Worm (Caenorhabditis elegans) whole organism, L2 larva: ENCODE results near the gene C46H3.2.

Source experiments
- C34F6.9 ChIP-seq: fragments of 150-350 bp; optimal IDR thresholded peaks from 2 replicates; lab custom pipeline; 2014; ENCODE audit warnings: missing biosample characterization, missing genetic modification characterization
- F13H6.1 ChIP-seq: sonication (generic microtip); optimal IDR thresholded peaks from 2 replicates; lab custom pipeline; 2016; ENCODE audit warnings: missing genetic modification characterization, missing compliant biosample characterization
- Y55F3AM.14 ChIP-seq: fragments of 200-800 bp; sonication (Bioruptor generic); optimal IDR thresholded peaks from 2 replicates; lab custom pipeline; 2018; ENCODE audit warnings: mild to moderate bottlenecking, missing genetic modification characterization, missing compliant biosample characterization
- ZK546.5 ChIP-seq: sonication (generic microtip); optimal IDR thresholded peaks from 2 replicates; lab custom pipeline; 2017; ENCODE audit warnings: missing biosample characterization, missing genetic modification characterization
- alr-1 ChIP-seq: fragments of 150-350 bp; optimal IDR thresholded peaks from 2 replicates; lab custom pipeline; 2014; ENCODE audit warnings: missing biosample characterization, missing genetic modification characterization
- aly-2 ChIP-seq: fragments of 150-350 bp; optimal IDR thresholded peaks from 2 replicates; lab custom pipeline; 2014; ENCODE audit warnings: missing biosample characterization, missing genetic modification characterization
- blmp-1 ChIP-seq: sonication (generic microtip); optimal IDR thresholded peaks from 2 replicates; lab custom pipeline; 2017; ENCODE audit warnings: missing genetic modification characterization, mild to moderate bottlenecking, missing compliant biosample characterization, antibody characterized with exemption, moderate library complexity; ENCODE audit not compliant: insufficient read depth
- ceh-16 ChIP-seq: fragments of 150-350 bp; optimal IDR thresholded peaks from 2 replicates; lab custom pipeline; 2014; ENCODE audit warnings: missing biosample characterization, missing genetic modification characterization
- ceh-82 ChIP-seq: fragments of 150-350 bp; optimal IDR thresholded peaks from 2 replicates; lab custom pipeline; 2014; ENCODE audit warnings: missing biosample characterization, missing genetic modification characterization
- crh-2 ChIP-seq: sonication (generic microtip); optimal IDR thresholded peaks from 2 replicates; lab custom pipeline; 2017; ENCODE audit warnings: missing biosample characterization, missing genetic modification characterization
- dmd-4 ChIP-seq: sonication (generic microtip); optimal IDR thresholded peaks from 2 replicates; lab custom pipeline; 2017; ENCODE audit warnings: missing biosample characterization, missing genetic modification characterization
- elt-3 ChIP-seq: sonication (generic microtip); optimal IDR thresholded peaks from 2 replicates; lab custom pipeline; 2017; ENCODE audit warnings: missing biosample characterization, missing genetic modification characterization
- fos-1 ChIP-seq: fragments of 150-350 bp; optimal IDR thresholded peaks from 2 replicates; lab custom pipeline; 2014; ENCODE audit warnings: missing biosample characterization, missing genetic modification characterization
- lin-11 ChIP-seq: fragments of 150-350 bp; sonication (generic microtip); optimal IDR thresholded peaks from 2 replicates; lab custom pipeline; 2014; ENCODE audit warnings: missing biosample characterization, missing genetic modification characterization, inconsistent platforms, mixed read lengths
- lin-13 ChIP-seq: fragments of 150-350 bp; optimal IDR thresholded peaks from 2 replicates; lab custom pipeline; 2014; ENCODE audit warnings: missing biosample characterization, missing genetic modification reagents, missing genetic modification characterization
- lin-39 ChIP-seq: fragments of 150-350 bp; optimal IDR thresholded peaks from 2 replicates; lab custom pipeline; 2014; ENCODE audit warnings: missing biosample characterization, missing genetic modification reagents, missing genetic modification characterization
- lsy-2 ChIP-seq, 2 experiments: fragments of 150-350 bp in 1 of 2; sonication (generic microtip) in 1 of 2; optimal IDR thresholded peaks; 2 replicates each; lab custom pipeline; 2014 to 2017; ENCODE audit warnings: missing biosample characterization in 2 of 2, missing genetic modification characterization in 2 of 2
- mab-5 ChIP-seq: fragments of 150-350 bp; optimal IDR thresholded peaks from 2 replicates; lab custom pipeline; 2014; ENCODE audit warnings: missing biosample characterization, missing genetic modification characterization
- mbf-1 ChIP-seq: sonication (generic microtip); optimal IDR thresholded peaks from 2 replicates; lab custom pipeline; 2017; ENCODE audit warnings: missing biosample characterization, missing genetic modification characterization
- mdl-1 ChIP-seq, 2 experiments: fragments of 150-350 bp in 1 of 2; sonication (generic microtip) in 1 of 2; optimal IDR thresholded peaks; 2 replicates each; lab custom pipeline; 2017; ENCODE audit warnings: missing biosample characterization in 2 of 2, missing genetic modification characterization in 2 of 2
- nhr-10 ChIP-seq: sonication (generic microtip); optimal IDR thresholded peaks from 2 replicates; lab custom pipeline; 2017; ENCODE audit warnings: missing biosample characterization, missing genetic modification characterization
- nhr-12 ChIP-seq: fragments of 150-350 bp; optimal IDR thresholded peaks from 2 replicates; lab custom pipeline; 2014; ENCODE audit warnings: missing biosample characterization, missing genetic modification characterization
- nhr-129 ChIP-seq: fragments of 150-350 bp; optimal IDR thresholded peaks from 2 replicates; lab custom pipeline; 2014; ENCODE audit warnings: missing biosample characterization, missing genetic modification characterization
- nhr-21 ChIP-seq: fragments of 150-350 bp; optimal IDR thresholded peaks from 2 replicates; lab custom pipeline; 2014; ENCODE audit warnings: missing biosample characterization, missing genetic modification characterization
- nhr-23 ChIP-seq: fragments of 150-350 bp; optimal IDR thresholded peaks from 2 replicates; lab custom pipeline; 2014; ENCODE audit warnings: missing biosample characterization, missing genetic modification reagents, missing genetic modification characterization
- nhr-237 ChIP-seq: fragments of 150-350 bp; optimal IDR thresholded peaks from 2 replicates; lab custom pipeline; 2014; ENCODE audit warnings: missing biosample characterization, missing genetic modification characterization
- nhr-25 ChIP-seq: fragments of 150-350 bp; sonication (generic microtip); optimal IDR thresholded peaks from 3 replicates; lab custom pipeline; 2014; ENCODE audit warnings: missing biosample characterization, missing genetic modification characterization
- nhr-6 ChIP-seq: fragments of 150-350 bp; optimal IDR thresholded peaks from 2 replicates; lab custom pipeline; 2014; ENCODE audit warnings: missing biosample characterization, missing genetic modification characterization
- nhr-77 ChIP-seq: fragments of 150-350 bp; optimal IDR thresholded peaks from 2 replicates; lab custom pipeline; 2014; ENCODE audit warnings: missing biosample characterization, missing genetic modification characterization
- peb-1 ChIP-seq: fragments of 150-350 bp; optimal IDR thresholded peaks from 2 replicates; lab custom pipeline; 2014; ENCODE audit warnings: missing biosample characterization, missing genetic modification characterization
- sma-3 ChIP-seq: sonication (generic microtip); optimal IDR thresholded peaks from 2 replicates; lab custom pipeline; 2016; ENCODE audit warnings: missing genetic modification reagents, missing genetic modification characterization, missing compliant biosample characterization
- sma-9 ChIP-seq, 2 experiments: fragments of 150-350 bp in 1 of 2; sonication (generic microtip) in 1 of 2; optimal IDR thresholded peaks; 2 replicates each; lab custom pipeline; 2014 to 2016; ENCODE audit warnings: missing genetic modification characterization in 2 of 2, mild to moderate bottlenecking in 1 of 2, missing biosample characterization in 1 of 2, missing compliant biosample characterization in 1 of 2, missing genetic modification reagents in 1 of 2, moderate library complexity in 1 of 2
- snpc-4 ChIP-seq: fragments of 150-350 bp; optimal IDR thresholded peaks from 2 replicates; lab custom pipeline; 2014; ENCODE audit warnings: missing biosample characterization, missing genetic modification characterization
- unc-39 ChIP-seq: fragments of 150-350 bp; optimal IDR thresholded peaks from 2 replicates; lab custom pipeline; 2014; ENCODE audit warnings: missing biosample characterization, missing genetic modification characterization
- ztf-1 ChIP-seq: fragments of 200-800 bp; sonication (Bioruptor generic); conservative IDR thresholded peaks from 2 replicates; pipeline ENCODE4 v1.3.6; 2022; ENCODE audit warnings: missing genetic modification characterization, missing compliant biosample characterization
- ztf-4 ChIP-seq: fragments of 150-350 bp; optimal IDR thresholded peaks from 2 replicates; lab custom pipeline; 2014; ENCODE audit warnings: missing biosample characterization, missing genetic modification characterization

C46H3.2 gene

ce11 chrX:1216833-1217232 lies 13.7 kb downstream of the C46H3.2 start:
- no peak for TF ChIP-seq nhr-21 (tag; lab: Kevin White, UChicago)
- TF ChIP-seq elt-3 = no peak
- no peak for TF ChIP-seq fos-1
- no peak for TF ChIP-seq mdl-1 (tag; optimal IDR thresholded peaks at IDR 0.05; lab: Kevin White, UChicago)
- no peak for TF ChIP-seq nhr-237
- no peak for TF ChIP-seq ztf-4 (tag; lab: Kevin White, UChicago)
- TF ChIP-seq ceh-82 (tag; lab: Kevin White, UChicago) = no peak
- no peak for TF ChIP-seq crh-2 (tag; lab: Kevin White, UChicago)
- TF ChIP-seq dmd-4 (tag; lab: Kevin White, UChicago) = no peak
- TF ChIP-seq Y55F3AM.14 (GFP tag; lab: Kevin White, UChicago) = no peak
- TF ChIP-seq aly-2 (tag; lab: Kevin White, UChicago) = no peak
- TF ChIP-seq ceh-16 (tag; lab: Kevin White, UChicago) = no peak

DNA sequence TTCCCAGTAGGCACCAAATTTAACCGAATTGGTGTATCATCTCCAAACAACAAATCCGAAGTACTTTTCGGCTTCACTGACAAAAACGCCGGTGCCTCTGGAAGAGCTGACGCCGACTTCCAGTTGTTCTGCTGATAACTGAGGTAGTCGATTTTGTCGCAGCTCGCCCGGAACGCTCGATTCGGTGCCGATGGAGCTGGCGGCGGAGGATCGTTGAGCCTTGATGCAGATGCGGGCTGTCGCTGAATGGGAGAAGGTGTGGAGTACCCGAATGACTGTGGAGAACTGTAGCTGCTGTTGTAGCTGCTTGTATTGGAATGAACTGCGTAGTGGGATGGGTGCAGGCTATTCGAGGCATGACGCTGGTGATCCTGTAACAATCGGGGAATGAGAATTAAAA lies 17.4 kb downstream of the C46H3.2 start:
- TF ChIP-seq snpc-4 (no peak), lin-11 (tag; lab: Kevin White, UChicago) (no peak), peb-1 (tag; lab: Kevin White, UChicago) (no peak), unc-39 (no peak), F13H6.1 (tag; lab: Kevin White, UChicago) (no peak), fos-1 (no peak), sma-3 (GFP tag; lab: Kevin White, UChicago) (no peak), ceh-82 (tag; lab: Kevin White, UChicago) (no peak), nhr-6 (no peak), dmd-4 (tag; lab: Kevin White, UChicago) (no peak), ceh-16 (tag; lab: Kevin White, UChicago) (no peak), mbf-1 (no peak), ztf-4 (tag; lab: Kevin White, UChicago) (no peak), mdl-1 (tag; optimal IDR thresholded peaks at IDR 0.05; lab: Kevin White, UChicago) (no peak)

DNA sequence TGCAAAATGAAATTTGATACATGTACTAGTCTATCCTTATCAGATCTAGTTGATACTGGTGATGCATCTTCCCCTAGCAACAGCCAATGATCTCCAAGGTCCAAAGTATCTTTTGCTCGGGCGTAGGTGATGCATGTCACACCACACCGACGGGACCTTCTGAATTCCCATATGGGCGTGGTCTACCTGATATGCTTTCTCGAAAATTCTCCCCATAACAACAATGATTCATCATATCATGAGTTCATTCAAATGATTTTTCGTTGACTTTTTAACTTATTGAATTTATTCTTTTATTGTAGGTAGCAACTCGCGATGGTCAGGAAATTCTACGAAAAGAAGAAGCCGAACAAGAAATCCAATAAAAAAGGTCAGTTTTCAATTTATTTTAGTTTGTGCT lies 21.5 kb downstream of the C46H3.2 start, which contains the start of gene C46H3.1:
TSS of gene C46H3.1 (plus strand) at position 301 of the 400 bp plus-strand sequence.
- TF ChIP-seq mab-5 = no peak
- TF ChIP-seq nhr-23 = no peak
- TF ChIP-seq elt-3 = no peak
- no peak for TF ChIP-seq nhr-12 (tag; lab: Kevin White, UChicago)
- TF ChIP-seq ZK546.5 = no peak
- TF ChIP-seq nhr-10 (tag; lab: Kevin White, UChicago) = no peak
- TF ChIP-seq crh-2 (tag; lab: Kevin White, UChicago) = no peak
- TF ChIP-seq nhr-25 (tag; lab: Kevin White, UChicago) = no peak
- TF ChIP-seq ztf-4 (tag; lab: Kevin White, UChicago) = no peak
- no peak for TF ChIP-seq fos-1
- no peak for TF ChIP-seq nhr-129 (tag; lab: Kevin White, UChicago)
- TF ChIP-seq C34F6.9 (tag; lab: Kevin White, UChicago) = no peak
- TF ChIP-seq lin-11 (tag; lab: Kevin White, UChicago) = no peak
- TF ChIP-seq lin-13 (GFP tag; lab: Kevin White, UChicago) = no peak
- TF ChIP-seq lsy-2 (tag; optimal IDR thresholded peaks at IDR 0.05; lab: Kevin White, UChicago) = no peak

DNA sequence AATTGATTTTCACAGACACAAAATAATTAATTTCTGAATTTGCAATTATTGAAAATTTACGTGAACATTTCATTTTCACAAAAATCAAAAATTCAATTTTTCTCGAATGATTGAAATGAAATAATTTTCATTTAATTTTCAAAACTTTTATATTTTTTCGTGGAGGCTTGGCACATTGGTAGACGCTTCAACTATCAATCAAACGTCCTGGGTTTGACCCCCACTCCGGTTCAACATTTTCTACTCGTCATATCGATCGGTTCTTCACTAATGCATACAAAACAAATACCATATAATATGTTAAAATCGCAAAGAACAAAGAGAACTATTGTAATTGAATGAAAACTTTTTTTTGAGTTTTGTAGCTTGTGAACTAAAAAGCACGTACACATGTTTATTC lies 22.6 kb downstream of the C46H3.2 start:
- TF ChIP-seq ztf-4 (tag; lab: Kevin White, UChicago) = no peak
- no peak for TF ChIP-seq lsy-2 (tag; optimal IDR thresholded peaks at IDR 0.05; lab: Kevin White, UChicago)
- no peak for TF ChIP-seq ceh-82 (tag; lab: Kevin White, UChicago)
- TF ChIP-seq ztf-1 = no peak
- no peak for TF ChIP-seq lin-39 (tag; lab: Kevin White, UChicago)
- no peak for TF ChIP-seq alr-1
- TF ChIP-seq blmp-1 (tag; lab: Kevin White, UChicago) = no peak
- TF ChIP-seq fos-1 = no peak
- no peak for TF ChIP-seq nhr-77 (tag; lab: Kevin White, UChicago)
- no peak for TF ChIP-seq sma-9 (GFP tag; optimal IDR thresholded peaks at IDR 0.05; lab: Kevin White, UChicago)
- TF ChIP-seq sma-9 (tag; optimal IDR thresholded peaks at IDR 0.05; lab: Kevin White, UChicago) = no peak
- no peak for TF ChIP-seq nhr-12 (tag; lab: Kevin White, UChicago)
- TF ChIP-seq unc-39 = no peak
- no peak for TF ChIP-seq ZK546.5
